Fruit fly (Drosophila melanogaster) whole organism, embryonic: ENCODE measurements around the gene CG17470.

Experiments used
- Atf-2 ChIP-seq: fragments of 200-800 bp; sonication (Bioruptor generic); optimal IDR thresholded peaks from 2 replicates; lab custom pipeline; 2016; ENCODE audit warnings: missing biosample characterization, missing genetic modification characterization
- CG10147 ChIP-seq: fragments of 200-800 bp; sonication (Bioruptor generic); optimal IDR thresholded peaks from 2 replicates; lab custom pipeline; 2019; ENCODE audit warnings: missing biosample characterization, mild to moderate bottlenecking, missing genetic modification characterization, moderate library complexity
- CG10462 ChIP-seq: fragments of 200-800 bp; sonication (Bioruptor generic); optimal IDR thresholded peaks from 2 replicates; lab custom pipeline; 2016; ENCODE audit warnings: missing biosample characterization, missing genetic modification characterization
- CG10565 ChIP-seq: fragments of 200-800 bp; sonication (Bioruptor generic); optimal IDR thresholded peaks from 3 replicates; lab custom pipeline; 2016; ENCODE audit warnings: missing biosample characterization, mild to moderate bottlenecking, missing genetic modification characterization
- CG10979 ChIP-seq: fragments of 200-800 bp; sonication (Bioruptor generic); optimal IDR thresholded peaks from 2 replicates; lab custom pipeline; 2018; ENCODE audit warnings: missing biosample characterization, mild to moderate bottlenecking, missing genetic modification characterization, moderate library complexity
- CG11093 ChIP-seq: fragments of 200-800 bp; sonication (Bioruptor generic); IDR thresholded peaks from 3 replicates; pipeline ENCODE4 v1.3.6; 2022; ENCODE audit warnings: missing biosample characterization, missing genetic modification characterization
- CG12219 ChIP-seq: fragments of 200-800 bp; sonication (Bioruptor generic); optimal IDR thresholded peaks from 3 replicates; lab custom pipeline; 2018; ENCODE audit warnings: missing biosample characterization, mild to moderate bottlenecking, missing genetic modification characterization
- CG12236 ChIP-seq: fragments of 200-800 bp; sonication (Bioruptor generic); optimal IDR thresholded peaks from 2 replicates; lab custom pipeline; 2016; ENCODE audit warnings: missing biosample characterization, missing genetic modification characterization
- CG12744 ChIP-seq: fragments of 200-800 bp; sonication (Bioruptor generic); optimal IDR thresholded peaks from 2 replicates; lab custom pipeline; 2016; ENCODE audit warnings: missing biosample characterization, missing genetic modification characterization
- CG17361 ChIP-seq: fragments of 200-800 bp; sonication (Bioruptor generic); IDR thresholded peaks from 3 replicates; pipeline ENCODE4 v1.3.6; 2022; ENCODE audit warnings: missing biosample characterization, missing genetic modification characterization
- CG2120 ChIP-seq: fragments of 200-800 bp; sonication (Bioruptor generic); optimal IDR thresholded peaks from 3 replicates; lab custom pipeline; 2016; ENCODE audit warnings: missing biosample characterization, missing genetic modification characterization
- CG2129 ChIP-seq: fragments of 200-800 bp; sonication (Bioruptor generic); IDR thresholded peaks from 2 replicates; pipeline ENCODE4 v1.3.6; 2022; ENCODE audit warnings: missing biosample characterization, missing genetic modification characterization; ENCODE audit not compliant: partially characterized antibody
- CG32532 ChIP-seq: fragments of 200-800 bp; sonication (Bioruptor generic); IDR thresholded peaks from 2 replicates; pipeline ENCODE4 v1.3.6; 2022; ENCODE audit warnings: missing biosample characterization, missing genetic modification characterization
- CG33557 ChIP-seq: fragments of 200-800 bp; sonication (Bioruptor generic); optimal IDR thresholded peaks from 2 replicates; lab custom pipeline; 2019; ENCODE audit warnings: missing biosample characterization, mild to moderate bottlenecking, missing genetic modification characterization, moderate library complexity
- CG3847 ChIP-seq: fragments of 200-800 bp; sonication (Bioruptor generic); IDR thresholded peaks from 2 replicates; pipeline ENCODE4 v1.3.6; 2022; ENCODE audit warnings: missing biosample characterization, missing genetic modification characterization
- CG4854 ChIP-seq: fragments of 200-800 bp; sonication (Bioruptor generic); optimal IDR thresholded peaks from 2 replicates; lab custom pipeline; 2016; ENCODE audit warnings: missing biosample characterization, missing genetic modification characterization, inconsistent platforms
- CG6254 ChIP-seq: fragments of 200-800 bp; sonication (Bioruptor generic); optimal IDR thresholded peaks from 3 replicates; lab custom pipeline; 2017; ENCODE audit warnings: mild to moderate bottlenecking, missing biosample characterization, missing genetic modification reagents, missing genetic modification characterization
- CG6272 ChIP-seq: fragments of 200-800 bp; sonication (Bioruptor generic); IDR thresholded peaks from 2 replicates; pipeline ENCODE4 v1.3.6; 2022; ENCODE audit warnings: missing biosample characterization, missing genetic modification characterization
- CG6765 ChIP-seq: fragments of 200-800 bp; sonication (Bioruptor generic); optimal IDR thresholded peaks from 3 replicates; lab custom pipeline; 2017; ENCODE audit warnings: missing biosample characterization, mild to moderate bottlenecking, missing genetic modification characterization
- CG7928 ChIP-seq: fragments of 200-800 bp; sonication (Bioruptor generic); optimal IDR thresholded peaks from 2 replicates; lab custom pipeline; 2017; ENCODE audit warnings: missing biosample characterization, mild to moderate bottlenecking, missing genetic modification characterization
- CG8388 ChIP-seq: fragments of 200-800 bp; sonication (Bioruptor generic); optimal IDR thresholded peaks from 2 replicates; lab custom pipeline; 2019; ENCODE audit warnings: missing biosample characterization, mild to moderate bottlenecking, missing genetic modification characterization, moderate library complexity
- CG9876 ChIP-seq: fragments of 200-800 bp; sonication (Bioruptor generic); optimal IDR thresholded peaks from 2 replicates; lab custom pipeline; 2016; ENCODE audit warnings: missing biosample characterization, missing genetic modification characterization
- CHES-1-like ChIP-seq: fragments of 200-800 bp; sonication (Bioruptor generic); optimal IDR thresholded peaks from 2 replicates; lab custom pipeline; 2016; ENCODE audit warnings: missing biosample characterization, missing genetic modification characterization
- Dip3 ChIP-seq: fragments of 200-800 bp; sonication (Bioruptor generic); optimal IDR thresholded peaks from 3 replicates; lab custom pipeline; 2016; ENCODE audit warnings: missing biosample characterization, missing genetic modification characterization
- E2f2 ChIP-seq: fragments of 200-800 bp; sonication (Bioruptor generic); IDR thresholded peaks from 2 replicates; pipeline ENCODE4 v1.3.6; 2022; ENCODE audit warnings: missing biosample characterization, missing genetic modification characterization
- ERR ChIP-seq: fragments of 200-800 bp; sonication (Bioruptor generic); optimal IDR thresholded peaks from 2 replicates; lab custom pipeline; 2016; ENCODE audit warnings: missing biosample characterization, missing genetic modification characterization
- Ets65A ChIP-seq: fragments of 200-800 bp; sonication (Bioruptor generic); peaks from one replicate; lab custom pipeline; 2016; ENCODE audit warnings: missing biosample characterization, missing genetic modification characterization
- H2.0 ChIP-seq: fragments of 200-800 bp; sonication (Bioruptor generic); IDR thresholded peaks from 2 replicates; pipeline ENCODE4 v1.3.6; 2022; ENCODE audit warnings: missing biosample characterization, missing genetic modification characterization
- Hr51 ChIP-seq, 2 experiments: fragments of 200-800 bp; sonication (Bioruptor generic); optimal IDR thresholded peaks; 2 replicates in 1 of 2; 3 replicates in 1 of 2; lab custom pipeline; 2016 to 2018; ENCODE audit warnings: missing biosample characterization in 2 of 2, missing genetic modification characterization in 2 of 2, mild to moderate bottlenecking in 1 of 2, moderate library complexity in 1 of 2
- Mrtf ChIP-seq: fragments of 200-800 bp; sonication (Bioruptor generic); IDR thresholded peaks from 3 replicates; pipeline ENCODE4 v1.3.6; 2022; ENCODE audit warnings: missing biosample characterization, missing genetic modification characterization
- Ptx1 ChIP-seq: fragments of 200-800 bp; sonication (Bioruptor generic); IDR thresholded peaks from 2 replicates; pipeline ENCODE4 v1.3.6; 2022; ENCODE audit warnings: missing biosample characterization, missing genetic modification characterization
- Sox100B ChIP-seq: fragments of 200-800 bp; sonication (Bioruptor generic); optimal IDR thresholded peaks from 3 replicates; lab custom pipeline; 2018; ENCODE audit warnings: missing biosample characterization, mild to moderate bottlenecking, missing genetic modification characterization
- Spps ChIP-seq: fragments of 200-800 bp; sonication (Bioruptor generic); optimal IDR thresholded peaks from 2 replicates; lab custom pipeline; 2018; ENCODE audit warnings: missing biosample characterization, mild to moderate bottlenecking, missing genetic modification characterization
- ap ChIP-seq: fragments of 200-800 bp; sonication (Bioruptor generic); IDR thresholded peaks from 2 replicates; pipeline ENCODE4 v1.3.6; 2022; ENCODE audit warnings: missing biosample characterization, missing genetic modification characterization
- bab2 ChIP-seq: fragments of 200-800 bp; sonication (Bioruptor generic); optimal IDR thresholded peaks from 2 replicates; lab custom pipeline; 2016; ENCODE audit warnings: missing biosample characterization, missing genetic modification characterization
- corto ChIP-seq: fragments of 200-800 bp; sonication (Bioruptor generic); optimal IDR thresholded peaks from 2 replicates; lab custom pipeline; 2016; ENCODE audit warnings: missing biosample characterization, mild to moderate bottlenecking, missing genetic modification characterization, moderate library complexity
- crc ChIP-seq: fragments of 200-800 bp; sonication (Bioruptor generic); optimal IDR thresholded peaks from 2 replicates; lab custom pipeline; 2016; ENCODE audit warnings: missing biosample characterization, missing genetic modification characterization
- dpn ChIP-seq, 2 experiments: fragments of 200-800 bp; sonication (Bioruptor generic); optimal IDR thresholded peaks; 3 replicates each; lab custom pipeline; 2016; ENCODE audit warnings: missing biosample characterization in 2 of 2, missing genetic modification characterization in 2 of 2
- exex ChIP-seq: fragments of 200-800 bp; sonication (Bioruptor generic); optimal IDR thresholded peaks from 4 replicates; lab custom pipeline; 2018; ENCODE audit warnings: missing biosample characterization, mild to moderate bottlenecking, missing genetic modification characterization, moderate library complexity
- fd64A ChIP-seq: fragments of 200-800 bp; sonication (Bioruptor generic); optimal IDR thresholded peaks from 3 replicates; lab custom pipeline; 2018; ENCODE audit warnings: missing biosample characterization, mild to moderate bottlenecking, missing genetic modification characterization
- gt ChIP-seq: fragments of 200-800 bp; sonication (Bioruptor generic); IDR thresholded peaks from 2 replicates; pipeline ENCODE4 v1.3.6; 2022; ENCODE audit warnings: missing biosample characterization, missing genetic modification characterization
- jigr1 ChIP-seq: fragments of 200-800 bp; sonication (Bioruptor generic); IDR thresholded peaks from 3 replicates; pipeline ENCODE4 v1.3.6; 2022; ENCODE audit warnings: missing biosample characterization, missing genetic modification characterization
- kni ChIP-seq: fragments of 200-800 bp; sonication (Bioruptor generic); optimal IDR thresholded peaks from 3 replicates; lab custom pipeline; 2017; ENCODE audit warnings: mild to moderate bottlenecking, missing biosample characterization, missing genetic modification reagents, missing genetic modification characterization
- luna ChIP-seq: fragments of 200-800 bp; sonication (Bioruptor generic); optimal IDR thresholded peaks from 2 replicates; lab custom pipeline; 2016; ENCODE audit warnings: missing biosample characterization, missing genetic modification characterization
- pho ChIP-seq: fragments of 200-800 bp; sonication (Bioruptor generic); optimal IDR thresholded peaks from 2 replicates; lab custom pipeline; 2016; ENCODE audit warnings: missing biosample characterization, missing genetic modification characterization
- pros ChIP-seq: fragments of 200-800 bp; sonication (Bioruptor generic); optimal IDR thresholded peaks from 3 replicates; lab custom pipeline; 2019; ENCODE audit warnings: missing biosample characterization, mild to moderate bottlenecking, missing genetic modification characterization, moderate library complexity
- pum ChIP-seq: fragments of 200-800 bp; sonication (Bioruptor generic); optimal IDR thresholded peaks from 2 replicates; lab custom pipeline; 2016; ENCODE audit warnings: missing biosample characterization, missing genetic modification characterization
- repo ChIP-seq: fragments of 200-800 bp; sonication (Bioruptor generic); optimal IDR thresholded peaks from 2 replicates; lab custom pipeline; 2016; ENCODE audit warnings: missing biosample characterization, missing genetic modification characterization
- ro ChIP-seq: fragments of 200-800 bp; sonication (Bioruptor generic); IDR thresholded peaks from 2 replicates; pipeline ENCODE4 v1.3.6; 2022; ENCODE audit warnings: missing biosample characterization, missing genetic modification characterization
- tll ChIP-seq, 2 experiments: fragments of 200-800 bp in 1 of 2; fragments of >200 bp in 1 of 2; sonication (Bioruptor generic) in 1 of 2; optimal IDR thresholded peaks; 2 replicates each; lab custom pipeline; 2017 to 2019; ENCODE audit warnings: missing biosample characterization in 2 of 2, missing genetic modification characterization in 2 of 2, mild to moderate bottlenecking in 1 of 2, moderate library complexity in 1 of 2
- zen2 ChIP-seq: fragments of 200-800 bp; sonication (Bioruptor generic); IDR thresholded peaks from 3 replicates; pipeline ENCODE4 v1.3.6; 2022; ENCODE audit warnings: missing biosample characterization, missing genetic modification characterization; ENCODE audit not compliant: partially characterized antibody
- zfh1 ChIP-seq: fragments of 200-800 bp; sonication (Bioruptor generic); IDR thresholded peaks from 3 replicates; pipeline ENCODE4 v1.3.6; 2022; ENCODE audit warnings: missing biosample characterization, missing genetic modification characterization

The CG17470 gene

dm6 chr2L:20675875-20676274, 32.8 kb upstream of the CG17470 start, which contains the start of the genes CG31678 and IKKepsilon (continued):
- TF ChIP-seq CG10147 (GFP tag; lab: Kevin White, UChicago) (peak; percentile 29), H2.0 (GFP tag; lab: Robert Waterston, UW) (no peak), zfh1 (GFP tag; lab: Robert Waterston, UW) (peak; percentile 25; the same call in 1 of the 3 replicates), ap (GFP tag; lab: Robert Waterston, UW) (no peak), fd64A (GFP tag; lab: Kevin White, UChicago) (no peak), luna (GFP tag; lab: Kevin White, UChicago) (no peak), CG6272 (GFP tag; lab: Robert Waterston, UW) (no peak), CG11093 (GFP tag; lab: Robert Waterston, UW) (no peak), Spps (tag; lab: Kevin White, UChicago) (no peak), zen2 (GFP tag; lab: Robert Waterston, UW) (peak; percentile 89), CG8388 (GFP tag; lab: Kevin White, UChicago) (no peak), corto (GFP tag; lab: Kevin White, UChicago) (no peak), CHES-1-like (GFP tag; lab: Kevin White, UChicago) (no peak), Atf-2 (GFP tag; lab: Kevin White, UChicago) (no peak), exex (tag; lab: Kevin White, UChicago) (no peak), ro (GFP tag; lab: Robert Waterston, UW) (no peak), Hr51 (GFP tag; optimal IDR thresholded peaks at IDR 0.05; lab: Kevin White, UChicago) (peak in 1 of 2 experiments; percentile 2), CG10565 (no peak), pho (GFP tag; lab: Kevin White, UChicago) (no peak), ERR (no peak), CG2129 (peak; percentile 73), pum (GFP tag; lab: Kevin White, UChicago) (no peak), CG32532 (no peak), CG17361 (GFP tag; lab: Robert Waterston, UW) (no peak; the same call in 2 of the 3 replicates), Sox100B (peak; percentile 0), kni (GFP tag; lab: Kevin White, UChicago) (no peak), CG2120 (GFP tag; lab: Kevin White, UChicago) (peak; percentile 60), CG33557 (GFP tag; lab: Kevin White, UChicago) (no peak), Ptx1 (GFP tag; lab: Robert Waterston, UW) (no peak), crc (GFP tag; lab: Kevin White, UChicago) (no peak), CG10462 (no peak), E2f2 (peak; percentile 49), CG12219 (no peak), CG12236 (GFP tag; lab: Kevin White, UChicago) (no peak), tll (GFP tag; optimal IDR thresholded peaks at IDR 0.05; lab: Kevin White, UChicago) (no peak), Dip3 (GFP tag; lab: Kevin White, UChicago) (no peak), bab2 (GFP tag; lab: Kevin White, UChicago) (no peak), jigr1 (GFP tag; lab: Robert Waterston, UW) (no peak), CG4854 (GFP tag; lab: Kevin White, UChicago) (no peak), repo (GFP tag; lab: Kevin White, UChicago) (no peak), CG12744 (GFP tag; lab: Kevin White, UChicago) (no peak), CG6254 (GFP tag; lab: Kevin White, UChicago) (no peak), dpn (GFP tag; optimal IDR thresholded peaks at IDR 0.05; lab: Kevin White, UChicago) (peak in 1 of 2 experiments; percentile 54), gt (GFP tag; lab: Robert Waterston, UW) (no peak), CG6765 (GFP tag; lab: Kevin White, UChicago) (no peak), pros (GFP tag; lab: Kevin White, UChicago) (no peak), CG9876 (GFP tag; lab: Kevin White, UChicago) (no peak), CG10979 (tag; lab: Kevin White, UChicago) (peak; percentile 23), CG7928 (GFP tag; lab: Kevin White, UChicago) (no peak), Ets65A (GFP tag; lab: Kevin White, UChicago) (peak; percentile 59), CG3847 (GFP tag; lab: Robert Waterston, UW) (peak; percentile 39; the same call in 1 of the 2 replicates), Mrtf (GFP tag; lab: Robert Waterston, UW) (no peak)
